Worm (Caenorhabditis elegans) whole organism, early embryonic: ENCODE results near the gene C44C11.6.

Experiments used
- F13C5.2 ChIP-seq: sonication (generic microtip); optimal IDR thresholded peaks from 2 replicates; lab custom pipeline; 2017; ENCODE audit warnings: mild to moderate bottlenecking, missing genetic modification characterization, inconsistent platforms, missing compliant biosample characterization
- ama-1 ChIP-seq: fragments of 150-350 bp; optimal IDR thresholded peaks from 2 replicates; lab custom pipeline; 2014
- ceh-13 ChIP-seq: fragments of 200-800 bp; sonication (Bioruptor generic); optimal IDR thresholded peaks from 2 replicates; lab custom pipeline; 2018; ENCODE audit warnings: mild to moderate bottlenecking, missing genetic modification characterization, missing compliant biosample characterization
- ceh-36 ChIP-seq: sonication (generic microtip); optimal IDR thresholded peaks from 2 replicates; lab custom pipeline; 2016; ENCODE audit warnings: missing genetic modification characterization, inconsistent platforms, missing compliant biosample characterization
- ets-7 ChIP-seq: sonication (generic microtip); optimal IDR thresholded peaks from 2 replicates; lab custom pipeline; 2016; ENCODE audit warnings: missing genotype, missing genetic modification characterization, missing compliant biosample characterization
- flt-1 ChIP-seq: fragments of 200-800 bp; sonication (Bioruptor generic); IDR thresholded peaks from 2 replicates; pipeline ENCODE4 v1.3.6; 2022; ENCODE audit warnings: missing genetic modification characterization, missing compliant biosample characterization
- hmbx-1 ChIP-seq: sonication (generic microtip); optimal IDR thresholded peaks from 2 replicates; lab custom pipeline; 2016; ENCODE audit warnings: mild to moderate bottlenecking, missing genetic modification characterization, missing compliant biosample characterization
- hnd-1 ChIP-seq: sonication (generic microtip); optimal IDR thresholded peaks from 2 replicates; lab custom pipeline; 2016; ENCODE audit warnings: missing genetic modification characterization, missing compliant biosample characterization
- pes-1 ChIP-seq: fragments of 200-800 bp; sonication (Bioruptor generic); IDR thresholded peaks from 2 replicates; pipeline ENCODE4 v1.3.6; 2022; ENCODE audit warnings: missing genetic modification reagents, missing genetic modification characterization, missing compliant biosample characterization
- sea-1 ChIP-seq: fragments of 200-800 bp; sonication (Bioruptor generic); conservative IDR thresholded peaks from 2 replicates; pipeline ENCODE4 v1.3.6; 2022; ENCODE audit warnings: missing genetic modification characterization, missing compliant biosample characterization
- tbx-37 ChIP-seq: fragments of 200-800 bp; sonication (Bioruptor generic); conservative IDR thresholded peaks from 2 replicates; pipeline ENCODE4 v1.3.6; 2022; ENCODE audit warnings: missing genetic modification reagents, missing genetic modification characterization, missing compliant biosample characterization
- tra-4 ChIP-seq: sonication (generic microtip); optimal IDR thresholded peaks from 2 replicates; lab custom pipeline; 2017; ENCODE audit warnings: missing genetic modification characterization, missing compliant biosample characterization

DNA sequence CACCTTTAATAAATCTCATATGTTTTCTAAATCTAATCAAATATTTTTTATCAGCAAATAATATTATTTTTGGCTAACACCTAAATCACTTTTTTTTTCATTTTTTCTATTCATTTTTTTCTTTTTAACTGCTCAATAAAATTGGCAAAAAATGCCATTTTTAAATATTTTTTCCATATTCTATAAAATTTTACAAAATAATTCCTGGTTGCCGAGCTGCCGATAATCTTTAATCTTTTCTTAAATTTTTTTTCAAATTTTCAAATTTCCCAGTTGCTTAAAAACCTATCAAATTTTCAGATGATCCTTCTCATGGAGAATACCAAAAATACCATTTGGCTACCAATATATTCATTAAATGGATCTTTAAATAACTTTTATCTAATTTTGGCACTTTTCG lies 33.0 kb upstream of the C44C11.6 start, which contains the start of gene sre-51:
- no peak for TF ChIP-seq ama-1 (lab: Kevin White, UChicago)
- TF ChIP-seq sea-1 (GFP tag; lab: Robert Waterston, UW), result no peak
- TF ChIP-seq ceh-13 (GFP tag; lab: Kevin White, UChicago), result no peak
- no peak for TF ChIP-seq pes-1
- no peak for TF ChIP-seq hnd-1 (tag; lab: Kevin White, UChicago)
- no peak for TF ChIP-seq flt-1 (GFP tag; lab: Robert Waterston, UW)
- no peak for TF ChIP-seq ceh-36 (tag; lab: Kevin White, UChicago)
- TF ChIP-seq F13C5.2 (tag; lab: Kevin White, UChicago), result no peak
- no peak for TF ChIP-seq ets-7 (tag; lab: Kevin White, UChicago)
- TF ChIP-seq tbx-37 (GFP tag; lab: Robert Waterston, UW), result no peak
- no peak for TF ChIP-seq hmbx-1 (tag; lab: Kevin White, UChicago)
- no peak for TF ChIP-seq tra-4 (tag; lab: Kevin White, UChicago)
